Worm (Caenorhabditis elegans) whole organism, L1 larva: ENCODE data around the gene rpap-2.

Source experiments
- C34B4.2 ChIP-seq: sonication (generic microtip); optimal IDR thresholded peaks from 2 replicates; lab custom pipeline; 2017; ENCODE audit warnings: mild to moderate bottlenecking, missing genetic modification characterization, missing compliant biosample characterization
- alr-1 ChIP-seq: fragments of 200-800 bp; sonication (Bioruptor generic); optimal IDR thresholded peaks from 2 replicates; lab custom pipeline; 2018; ENCODE audit warnings: borderline replicate concordance, mild to moderate bottlenecking, missing genetic modification characterization, missing compliant biosample characterization
- ama-1 ChIP-seq: fragments of 150-350 bp; optimal IDR thresholded peaks from 2 replicates; lab custom pipeline; 2014
- ces-1 ChIP-seq: fragments of 150-350 bp; optimal IDR thresholded peaks from 2 replicates; lab custom pipeline; 2014; ENCODE audit warnings: missing biosample characterization, missing genetic modification reagents, missing genetic modification characterization
- irx-1 ChIP-seq: sonication (generic microtip); optimal IDR thresholded peaks from 2 replicates; lab custom pipeline; 2016; ENCODE audit warnings: missing genetic modification characterization, missing compliant biosample characterization
- lin-35 ChIP-seq, 2 experiments: fragments of 150-350 bp; optimal IDR thresholded peaks; 2 replicates each; lab custom pipeline; 2014; ENCODE audit warnings: missing biosample characterization in 2 of 2, missing genetic modification characterization in 2 of 2, missing genetic modification reagents in 2 of 2
- lin-39 ChIP-seq: fragments of 150-350 bp; optimal IDR thresholded peaks from 2 replicates; lab custom pipeline; 2014; ENCODE audit warnings: missing biosample characterization, missing genetic modification reagents, missing genetic modification characterization
- mdl-1 ChIP-seq, 2 experiments: fragments of 150-350 bp; optimal IDR thresholded peaks; 2 replicates each; lab custom pipeline; 2014 to 2017; ENCODE audit warnings: missing biosample characterization in 2 of 2, missing genetic modification characterization in 2 of 2, inconsistent platforms in 1 of 2
- nhr-76 ChIP-seq: sonication (generic microtip); optimal IDR thresholded peaks from 2 replicates; lab custom pipeline; 2017; ENCODE audit warnings: missing biosample characterization, missing genetic modification characterization
- pag-3 ChIP-seq: sonication (generic microtip); optimal IDR thresholded peaks from 2 replicates; lab custom pipeline; 2017; ENCODE audit warnings: missing genetic modification characterization, mild to moderate bottlenecking, missing compliant biosample characterization, antibody characterized with exemption, borderline replicate concordance; ENCODE audit not compliant: insufficient read depth
- pqm-1 ChIP-seq: sonication (generic microtip); optimal IDR thresholded peaks from 3 replicates; lab custom pipeline; 2017; ENCODE audit warnings: missing biosample characterization, missing genetic modification characterization
- snpc-4 ChIP-seq: fragments of 150-350 bp; optimal IDR thresholded peaks from 2 replicates; lab custom pipeline; 2014; ENCODE audit warnings: missing biosample characterization, missing genetic modification characterization
- unc-62 ChIP-seq: fragments of 150-350 bp; optimal IDR thresholded peaks from 2 replicates; lab custom pipeline; 2014; ENCODE audit warnings: missing biosample characterization, missing genetic modification reagents, missing genetic modification characterization

DNA sequence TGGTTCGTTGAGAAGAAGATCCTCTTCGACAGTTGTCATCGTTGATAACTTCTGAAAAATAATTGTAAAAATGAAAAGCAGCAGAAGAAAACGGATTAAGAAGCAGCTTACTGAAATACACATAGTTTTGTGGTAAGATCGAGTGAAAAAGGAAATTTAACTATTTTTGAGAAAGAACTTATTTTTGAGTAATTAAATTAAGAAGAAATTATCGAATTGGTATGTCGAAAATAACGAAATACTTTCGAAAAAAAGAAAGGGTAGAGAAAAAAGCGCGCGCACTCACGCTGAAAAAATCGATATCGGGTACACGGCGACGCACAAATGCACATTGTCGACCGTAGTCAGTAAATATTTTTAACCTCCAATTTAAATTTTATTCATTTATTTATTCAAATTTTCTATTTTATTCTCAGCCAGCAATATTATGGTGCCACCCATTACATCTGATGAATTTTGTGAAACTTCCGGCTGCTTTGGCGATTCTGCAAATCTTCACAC is 11.6 kb upstream of the rpap-2 start, which contains the start of the genes ZK643.5 and ZK643.2:
- TF ChIP-seq pqm-1 (tag; lab: Kevin White, UChicago) (no peak), lin-39 (tag; lab: Kevin White, UChicago) (no peak), ces-1 (no peak), lin-35 (GFP tag; optimal IDR thresholded peaks at IDR 0.05; lab: Kevin White, UChicago) (peak; percentile 76 to 90), mdl-1 (tag; optimal IDR thresholded peaks at IDR 0.05; lab: Kevin White, UChicago) (peak in 1 of 2 experiments; percentile 67), ama-1 (lab: Kevin White, UChicago) (no peak), irx-1 (tag; lab: Kevin White, UChicago) (peak; percentile 8), snpc-4 (tag; lab: Kevin White, UChicago) (no peak), nhr-76 (tag; lab: Kevin White, UChicago) (no peak), unc-62 (GFP tag; lab: Kevin White, UChicago) (no peak), alr-1 (no peak), C34B4.2 (tag; lab: Kevin White, UChicago) (no peak), pag-3 (no peak)
